Worm (Caenorhabditis elegans) whole organism, L4 larva: ENCODE data around the gene ril-1.

ENCODE experiments used
- F10B5.3 ChIP-seq: sonication (generic microtip); optimal IDR thresholded peaks from 2 replicates; lab custom pipeline; 2016; ENCODE audit warnings: mild to moderate bottlenecking, missing genetic modification characterization, missing compliant biosample characterization
- R02D3.7 ChIP-seq: fragments of 150-350 bp; sonication (generic microtip); optimal IDR thresholded peaks from 3 replicates; lab custom pipeline; 2014; ENCODE audit warnings: missing biosample characterization, missing genetic modification characterization
- dpl-1 ChIP-seq: fragments of 150-350 bp; optimal IDR thresholded peaks from 2 replicates; lab custom pipeline; 2014; ENCODE audit warnings: missing biosample characterization, missing genetic modification reagents, missing genetic modification characterization
- lir-3 ChIP-seq: sonication (generic microtip); optimal IDR thresholded peaks from 2 replicates; lab custom pipeline; 2016; ENCODE audit warnings: mild to moderate bottlenecking, missing genetic modification characterization, missing compliant biosample characterization
- nhr-28 ChIP-seq: fragments of 150-350 bp; optimal IDR thresholded peaks from 2 replicates; lab custom pipeline; 2014; ENCODE audit warnings: missing biosample characterization, missing genetic modification characterization
- nhr-76 ChIP-seq: fragments of 150-350 bp; optimal IDR thresholded peaks from 2 replicates; lab custom pipeline; 2014; ENCODE audit warnings: missing biosample characterization, missing genetic modification characterization
- unc-62 ChIP-seq, 3 experiments: fragments of 150-350 bp in 1 of 3; sonication (generic microtip); optimal IDR thresholded peaks in 2 of 3; peaks in 1 of 3; 1 replicate in 1 of 3; 2 replicates in 2 of 3; lab custom pipeline; 2014 to 2017; ENCODE audit warnings: missing biosample characterization in 3 of 3, missing genetic modification characterization in 3 of 3, missing genetic modification reagents in 3 of 3, missing genotype in 1 of 3

DNA sequence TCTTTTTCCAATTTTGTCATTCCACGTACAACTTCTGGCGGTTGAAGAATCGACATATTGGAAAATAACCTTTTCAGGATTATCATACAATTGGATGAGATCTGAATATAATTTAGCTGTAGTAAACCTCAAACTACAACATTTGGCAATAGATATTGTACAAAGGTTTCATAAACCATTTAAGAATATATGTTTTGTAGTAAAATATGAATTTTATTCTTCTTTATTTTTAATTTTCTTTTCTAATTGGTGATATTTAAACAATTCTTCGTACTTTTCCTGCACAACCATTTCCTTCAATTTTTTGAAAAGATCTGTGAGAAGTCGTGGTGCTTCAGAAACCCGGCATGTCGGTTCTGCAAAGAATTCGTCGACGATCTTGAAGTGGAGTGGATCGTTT, 2.9 kb downstream of the ril-1 start, which contains the start of gene C53A5.17:
- no peak for TF ChIP-seq R02D3.7
- peak in 1 of 2 experiments; percentile 32 for TF ChIP-seq unc-62 (GFP tag; optimal IDR thresholded peaks at IDR 0.05 in 1 of 2; lab: Kevin White, UChicago)
- TF ChIP-seq unc-62 (tag; optimal IDR thresholded peaks at IDR 0.05; lab: Kevin White, UChicago), result no peak
- TF ChIP-seq lir-3 (tag; lab: Kevin White, UChicago), result no peak
- no peak for TF ChIP-seq nhr-28 (tag; lab: Kevin White, UChicago)
- TF ChIP-seq F10B5.3, result no peak
- TF ChIP-seq nhr-76 (tag; lab: Kevin White, UChicago), result no peak
- no peak for TF ChIP-seq dpl-1
